Fruit fly (Drosophila melanogaster): ENCODE measurements around the gene CG17028.

CG17028 gene

dm6 chr3L:16004401-16005237, 26.3 kb downstream of the CG17028 start, which contains the start of the genes hzg and mRpS31:
Gene hzg, minus strand, starts transcription at chr3L:16004736.
Gene mRpS31, plus strand, starts transcription at chr3L:16005193.
- TF ChIP-seq dsx (GFP tag; optimal IDR thresholded peaks at IDR 0.05; ENCODE audit: poor library complexity, severe bottlenecking) = peak; percentile 46
- TF ChIP-seq CG34406 (GFP tag; optimal IDR thresholded peaks at IDR 0.05) = peak; percentile 3
- TF ChIP-seq CG3919 (GFP tag; optimal IDR thresholded peaks at IDR 0.05) = peak; percentile 44
- TF ChIP-seq achi (GFP tag; optimal IDR thresholded peaks at IDR 0.05) = peak; percentile 36
- peak; percentile 93 for TF ChIP-seq CG16779 (tag; optimal IDR thresholded peaks at IDR 0.05)
- no peak for TF ChIP-seq Sox15 (GFP tag; optimal IDR thresholded peaks at IDR 0.05)
- TF ChIP-seq eg (GFP tag; IDR thresholded peaks at IDR 0.05) = peak; percentile 83
- no peak for TF ChIP-seq CG7368 (GFP tag; optimal IDR thresholded peaks at IDR 0.05)
- peak; percentile 50 for TF ChIP-seq topi (GFP tag; optimal IDR thresholded peaks at IDR 0.05)
- peak; percentile 75 for TF ChIP-seq CG6808 (GFP tag; optimal IDR thresholded peaks at IDR 0.05)
- TF ChIP-seq Eip75B (GFP tag; optimal IDR thresholded peaks at IDR 0.05) = peak; percentile 28
- TF ChIP-seq lz (GFP tag; optimal IDR thresholded peaks at IDR 0.05) = peak; percentile 54
- TF ChIP-seq Met (GFP tag; optimal IDR thresholded peaks at IDR 0.05) = peak; percentile 48
- no peak for TF ChIP-seq CG11762 (GFP tag; optimal IDR thresholded peaks at IDR 0.05; ENCODE audit: insufficient read depth)
- peak; percentile 57 for TF ChIP-seq Hr4 (GFP tag; optimal IDR thresholded peaks at IDR 0.05)
- TF ChIP-seq esn (GFP tag; optimal IDR thresholded peaks at IDR 0.05) = peak; percentile 42
- TF ChIP-seq CG6854 (GFP tag; optimal IDR thresholded peaks at IDR 0.05) = peak; percentile 58
- no peak for TF ChIP-seq Eip93F (GFP tag; optimal IDR thresholded peaks at IDR 0.05)
- peak; percentile 50 to 68 for TF ChIP-seq salr (GFP tag; optimal IDR thresholded peaks at IDR 0.05)
- TF ChIP-seq CG11902 (GFP tag; optimal IDR thresholded peaks at IDR 0.05) = peak; percentile 14
- peak; percentile 53 for TF ChIP-seq CG10669 (GFP tag; optimal IDR thresholded peaks at IDR 0.05)
- TF ChIP-seq Smox (GFP tag; optimal IDR thresholded peaks at IDR 0.05) = peak; percentile 47
- peak; percentile 74; the same call in 2 of the 3 replicates for TF ChIP-seq CG8119 (GFP tag; IDR thresholded peaks at IDR 0.05)
- TF ChIP-seq CG6163 (GFP tag; IDR thresholded peaks at IDR 0.05) = peak; percentile 83
- TF ChIP-seq CG11294 (GFP tag; IDR thresholded peaks at IDR 0.05) = no peak
- TF ChIP-seq Sox14 (GFP tag; optimal IDR thresholded peaks at IDR 0.05) = peak; percentile 61
- TF ChIP-seq fd85E (GFP tag; optimal IDR thresholded peaks at IDR 0.05) = no peak
- peak; percentile 2 for TF ChIP-seq fd59A (GFP tag; optimal IDR thresholded peaks at IDR 0.05)
- no peak for TF ChIP-seq Gug (GFP tag; IDR thresholded peaks at IDR 0.05)
- peak; percentile 12 for TF ChIP-seq CG8632 (GFP tag; optimal IDR thresholded peaks at IDR 0.05)
- TF ChIP-seq cyc (GFP tag; optimal IDR thresholded peaks at IDR 0.05) = peak; percentile 24
- TF ChIP-seq vri (GFP tag; optimal IDR thresholded peaks at IDR 0.05) = peak; percentile 70
- peak; percentile 89 for TF ChIP-seq CG6276 (GFP tag; optimal IDR thresholded peaks at IDR 0.05)
- TF ChIP-seq Ets96B (tag; optimal IDR thresholded peaks at IDR 0.05) = peak; percentile 36
- peak; percentile 28 for TF ChIP-seq Blimp-1 (GFP tag; optimal IDR thresholded peaks at IDR 0.05)
- TF ChIP-seq CG32006 (GFP tag; optimal IDR thresholded peaks at IDR 0.05) = peak; percentile 49
- peak; percentile 48 for TF ChIP-seq Hr39 (GFP tag; optimal IDR thresholded peaks at IDR 0.05)
- TF ChIP-seq CG10631 (GFP tag; optimal IDR thresholded peaks at IDR 0.05) = peak; percentile 64
- TF ChIP-seq pdm3 (GFP tag; optimal IDR thresholded peaks at IDR 0.05) = peak; percentile 69
- TF ChIP-seq acj6 (GFP tag; optimal IDR thresholded peaks at IDR 0.05) = peak; percentile 57
- peak; percentile 75 for TF ChIP-seq CG9139 (GFP tag; optimal IDR thresholded peaks at IDR 0.05)
- peak; percentile 80 for TF ChIP-seq CG1621 (tag; optimal IDR thresholded peaks at IDR 0.05)
- peak; percentile 53 for TF ChIP-seq fkh (GFP tag; optimal IDR thresholded peaks at IDR 0.05)
- peak; percentile 16 for TF ChIP-seq OdsH (GFP tag; optimal IDR thresholded peaks at IDR 0.05)
- peak; percentile 66 for TF ChIP-seq CG15336 (GFP tag; IDR thresholded peaks at IDR 0.05)
- TF ChIP-seq Eip78C (GFP tag) = peak; percentile 89
- peak; percentile 65 for TF ChIP-seq Sox102F (GFP tag; optimal IDR thresholded peaks at IDR 0.05)
- TF ChIP-seq svp (GFP tag) = peak; percentile 73
- TF ChIP-seq ss (GFP tag; optimal IDR thresholded peaks at IDR 0.05) = peak; percentile 70 to 85
- no peak for TF ChIP-seq CG4318 (GFP tag; optimal IDR thresholded peaks at IDR 0.05)
